Worm (Caenorhabditis elegans) whole organism, L3 larva: ENCODE results near the gene klf-3.

ENCODE experiments used
- R02D3.7 ChIP-seq: fragments of 150-350 bp; optimal IDR thresholded peaks from 2 replicates; lab custom pipeline; 2014; ENCODE audit warnings: missing biosample characterization, missing genetic modification characterization
- ZK546.5 ChIP-seq: sonication (generic microtip); optimal IDR thresholded peaks from 2 replicates; lab custom pipeline; 2017; ENCODE audit warnings: missing biosample characterization, missing genetic modification characterization
- aly-2 ChIP-seq: fragments of 150-350 bp; optimal IDR thresholded peaks from 2 replicates; lab custom pipeline; 2014; ENCODE audit warnings: missing biosample characterization, missing genetic modification characterization
- ama-1 ChIP-seq: fragments of 150-350 bp; optimal IDR thresholded peaks from 2 replicates; lab custom pipeline; 2018
- ceh-28 ChIP-seq: fragments of 150-350 bp; optimal IDR thresholded peaks from 2 replicates; lab custom pipeline; 2014; ENCODE audit warnings: missing biosample characterization, missing genetic modification reagents, missing genetic modification characterization
- ceh-82 ChIP-seq: fragments of 150-350 bp; optimal IDR thresholded peaks from 2 replicates; lab custom pipeline; 2014; ENCODE audit warnings: missing biosample characterization, missing genetic modification characterization
- egl-27 ChIP-seq: sonication (generic microtip); optimal IDR thresholded peaks from 4 replicates; lab custom pipeline; 2017; ENCODE audit warnings: missing biosample characterization, missing genetic modification reagents, missing genetic modification characterization
- egl-5 ChIP-seq: fragments of 150-350 bp; optimal IDR thresholded peaks from 2 replicates; lab custom pipeline; 2017; ENCODE audit warnings: missing biosample characterization, missing genetic modification reagents, missing genetic modification characterization, inconsistent platforms
- elt-1 ChIP-seq: fragments of 150-350 bp; optimal IDR thresholded peaks from 2 replicates; lab custom pipeline; 2014; ENCODE audit warnings: missing biosample characterization, missing genetic modification characterization
- elt-2 ChIP-seq: sonication (generic microtip); optimal IDR thresholded peaks from 2 replicates; lab custom pipeline; 2016; ENCODE audit warnings: missing genetic modification reagents, mild to moderate bottlenecking, missing genetic modification characterization, missing compliant biosample characterization
- elt-3 ChIP-seq, 3 experiments: fragments of 150-350 bp in 1 of 3; sonication (generic microtip) in 2 of 3; optimal IDR thresholded peaks; 2 replicates in 2 of 3; 4 replicates in 1 of 3; lab custom pipeline; 2014 to 2017; ENCODE audit warnings: missing biosample characterization in 3 of 3, missing genetic modification characterization in 3 of 3
- eor-1 ChIP-seq, 2 experiments: fragments of 150-350 bp; optimal IDR thresholded peaks; 2 replicates each; lab custom pipeline; 2014 to 2018; ENCODE audit warnings: missing biosample characterization in 2 of 2, missing genetic modification characterization in 2 of 2
- fkh-10 ChIP-seq: sonication (generic microtip); optimal IDR thresholded peaks from 2 replicates; lab custom pipeline; 2017; ENCODE audit warnings: missing biosample characterization, missing genetic modification reagents, missing genetic modification characterization
- fos-1 ChIP-seq: fragments of 150-350 bp; optimal IDR thresholded peaks from 2 replicates; lab custom pipeline; 2014; ENCODE audit warnings: missing biosample characterization, missing genetic modification characterization
- hmg-11 ChIP-seq: sonication (generic microtip); optimal IDR thresholded peaks from 2 replicates; lab custom pipeline; 2016; ENCODE audit warnings: missing genetic modification characterization, missing compliant biosample characterization
- jun-1 ChIP-seq: fragments of 150-350 bp; optimal IDR thresholded peaks from 2 replicates; lab custom pipeline; 2014; ENCODE audit warnings: missing biosample characterization, missing genetic modification reagents, missing genetic modification characterization
- lin-39 ChIP-seq: fragments of 150-350 bp; optimal IDR thresholded peaks from 2 replicates; lab custom pipeline; 2018; ENCODE audit warnings: missing biosample characterization, missing genetic modification reagents, missing genetic modification characterization
- lsy-12 ChIP-seq: sonication (generic microtip); optimal IDR thresholded peaks from 2 replicates; lab custom pipeline; 2016; ENCODE audit warnings: mild to moderate bottlenecking, missing genetic modification characterization, missing compliant biosample characterization
- mdl-1 ChIP-seq: fragments of 150-350 bp; optimal IDR thresholded peaks from 2 replicates; lab custom pipeline; 2014; ENCODE audit warnings: missing biosample characterization, missing genetic modification characterization
- mml-1 ChIP-seq: fragments of 150-350 bp; sonication (generic microtip); optimal IDR thresholded peaks from 3 replicates; lab custom pipeline; 2014; ENCODE audit warnings: missing biosample characterization, missing genetic modification characterization
- nfya-1 ChIP-seq: sonication (generic microtip); optimal IDR thresholded peaks from 2 replicates; lab custom pipeline; 2017; ENCODE audit warnings: missing genetic modification characterization, mild to moderate bottlenecking, missing compliant biosample characterization, antibody characterized with exemption, moderate library complexity; ENCODE audit not compliant: insufficient read depth
- nhr-11 ChIP-seq: fragments of 150-350 bp; optimal IDR thresholded peaks from 2 replicates; lab custom pipeline; 2014; ENCODE audit warnings: missing biosample characterization, missing genetic modification characterization
- nhr-12 ChIP-seq: fragments of 150-350 bp; optimal IDR thresholded peaks from 2 replicates; lab custom pipeline; 2014; ENCODE audit warnings: missing biosample characterization, missing genetic modification characterization
- nhr-23 ChIP-seq: fragments of 150-350 bp; optimal IDR thresholded peaks from 2 replicates; lab custom pipeline; 2014; ENCODE audit warnings: missing biosample characterization, missing genetic modification reagents, missing genetic modification characterization
- nhr-237 ChIP-seq: fragments of 150-350 bp; optimal IDR thresholded peaks from 2 replicates; lab custom pipeline; 2014; ENCODE audit warnings: missing biosample characterization, missing genetic modification characterization
- nhr-43 ChIP-seq: sonication (generic microtip); optimal IDR thresholded peaks from 2 replicates; lab custom pipeline; 2016; ENCODE audit warnings: mild to moderate bottlenecking, missing genetic modification characterization, missing compliant biosample characterization; ENCODE audit not compliant: poor library complexity, severe bottlenecking
- nhr-67 ChIP-seq: fragments of 150-350 bp; optimal IDR thresholded peaks from 2 replicates; lab custom pipeline; 2014; ENCODE audit warnings: missing biosample characterization, missing genetic modification characterization
- nhr-76 ChIP-seq: fragments of 150-350 bp; sonication (generic microtip); optimal IDR thresholded peaks from 5 replicates; lab custom pipeline; 2014; ENCODE audit warnings: missing biosample characterization, missing genetic modification characterization
- nhr-77 ChIP-seq: fragments of 150-350 bp; optimal IDR thresholded peaks from 2 replicates; lab custom pipeline; 2014; ENCODE audit warnings: missing biosample characterization, missing genetic modification characterization
- pha-4 ChIP-seq: fragments of 150-350 bp; optimal IDR thresholded peaks from 2 replicates; lab custom pipeline; 2014; ENCODE audit warnings: missing biosample characterization, missing genetic modification reagents, missing genetic modification characterization
- pqm-1 ChIP-seq: fragments of 150-350 bp; optimal IDR thresholded peaks from 2 replicates; lab custom pipeline; 2017; ENCODE audit warnings: missing biosample characterization, missing genetic modification characterization, inconsistent platforms
- sea-2 ChIP-seq: fragments of 150-350 bp; sonication (generic microtip); optimal IDR thresholded peaks from 4 replicates; lab custom pipeline; 2014; ENCODE audit warnings: missing biosample characterization, missing genetic modification reagents, missing genetic modification characterization
- snpc-4 ChIP-seq: fragments of 150-350 bp; optimal IDR thresholded peaks from 2 replicates; lab custom pipeline; 2014; ENCODE audit warnings: missing biosample characterization, missing genetic modification characterization
- tbx-2 ChIP-seq: sonication (generic microtip); optimal IDR thresholded peaks from 2 replicates; lab custom pipeline; 2016; ENCODE audit warnings: mild to moderate bottlenecking, missing genetic modification characterization, missing compliant biosample characterization
- unc-39 ChIP-seq: sonication (generic microtip); optimal IDR thresholded peaks from 4 replicates; lab custom pipeline; 2017; ENCODE audit warnings: missing biosample characterization, missing genetic modification characterization
- unc-62 ChIP-seq: fragments of 150-350 bp; sonication (generic microtip); optimal IDR thresholded peaks from 4 replicates; lab custom pipeline; 2014; ENCODE audit warnings: missing biosample characterization, missing genetic modification reagents, missing genetic modification characterization
- zag-1 ChIP-seq: fragments of 150-350 bp; optimal IDR thresholded peaks from 2 replicates; lab custom pipeline; 2014; ENCODE audit warnings: missing biosample characterization, missing genetic modification characterization
- ztf-11 ChIP-seq: fragments of 150-350 bp; optimal IDR thresholded peaks from 2 replicates; lab custom pipeline; 2014; ENCODE audit warnings: missing biosample characterization, missing genetic modification characterization
- ztf-4 ChIP-seq: fragments of 150-350 bp; optimal IDR thresholded peaks from 2 replicates; lab custom pipeline; 2014; ENCODE audit warnings: missing biosample characterization, missing genetic modification characterization

Gene klf-3

ce11 chrII:6608626-6609025, 8.1 kb upstream of the klf-3 start:
- TF ChIP-seq nhr-11 (tag; lab: Kevin White, UChicago): no peak
- TF ChIP-seq unc-39 (tag; lab: Kevin White, UChicago): no peak
- TF ChIP-seq zag-1 (tag; lab: Kevin White, UChicago): no peak
- no peak for TF ChIP-seq ama-1 (lab: Kevin White, UChicago)
- TF ChIP-seq nfya-1 (tag; lab: Kevin White, UChicago): no peak
- TF ChIP-seq elt-1 (tag; lab: Kevin White, UChicago): no peak
- TF ChIP-seq nhr-12 (tag; lab: Kevin White, UChicago): no peak
- no peak for TF ChIP-seq nhr-76
- no peak for TF ChIP-seq fkh-10 (GFP tag; lab: Kevin White, UChicago)
- no peak for TF ChIP-seq ceh-82 (tag; lab: Kevin White, UChicago)
- no peak for TF ChIP-seq nhr-77 (tag; lab: Kevin White, UChicago)
- no peak for TF ChIP-seq hmg-11 (tag; lab: Kevin White, UChicago)
- no peak for TF ChIP-seq jun-1 (tag; lab: Kevin White, UChicago)
- TF ChIP-seq ztf-11 (tag; lab: Kevin White, UChicago): no peak
- no peak for TF ChIP-seq R02D3.7 (tag; lab: Kevin White, UChicago)

ce11 chrII:6609315-6609842, 7.3 kb upstream of the klf-3 start, which contains the start of gene epg-5:
Gene epg-5, minus strand, starts transcription at chrII:6609365.
- TF ChIP-seq ztf-11 (tag; lab: Kevin White, UChicago) (no peak), nhr-23 (tag; lab: Kevin White, UChicago) (no peak), lsy-12 (tag; lab: Kevin White, UChicago) (no peak), sea-2 (GFP tag; lab: Kevin White, UChicago) (no peak), mdl-1 (no peak), eor-1 (tag; optimal IDR thresholded peaks at IDR 0.05; lab: Kevin White, UChicago) (no peak), nhr-11 (tag; lab: Kevin White, UChicago) (no peak), egl-5 (peak; percentile 41), lin-39 (tag; lab: Kevin White, UChicago) (no peak), elt-1 (tag; lab: Kevin White, UChicago) (no peak), nfya-1 (tag; lab: Kevin White, UChicago) (peak; percentile 48), pqm-1 (tag; lab: Kevin White, UChicago) (peak; percentile 47), elt-2 (tag; lab: Kevin White, UChicago) (peak; percentile 62), elt-3 (tag; optimal IDR thresholded peaks at IDR 0.05; lab: Kevin White, UChicago) (no peak), nhr-76 (no peak), unc-39 (tag; lab: Kevin White, UChicago) (no peak), hmg-11 (tag; lab: Kevin White, UChicago) (peak; percentile 20), ceh-28 (no peak), pha-4 (peak; percentile 68)

- TF ChIP-seq ceh-28: no peak
- no peak for TF ChIP-seq eor-1 (tag; optimal IDR thresholded peaks at IDR 0.05; lab: Kevin White, UChicago)
- no peak for TF ChIP-seq nhr-23 (tag; lab: Kevin White, UChicago)
- TF ChIP-seq nfya-1 (tag; lab: Kevin White, UChicago): no peak
- TF ChIP-seq unc-39 (tag; lab: Kevin White, UChicago): no peak
- TF ChIP-seq nhr-237: no peak
- no peak for TF ChIP-seq pha-4
- no peak for TF ChIP-seq pqm-1 (tag; lab: Kevin White, UChicago)
- no peak for TF ChIP-seq R02D3.7 (tag; lab: Kevin White, UChicago)
- no peak for TF ChIP-seq nhr-43 (tag; lab: Kevin White, UChicago)
- no peak for TF ChIP-seq ztf-4
- TF ChIP-seq jun-1 (tag; lab: Kevin White, UChicago): no peak
- no peak for TF ChIP-seq fkh-10 (GFP tag; lab: Kevin White, UChicago)
- no peak for TF ChIP-seq mdl-1
- TF ChIP-seq lsy-12 (tag; lab: Kevin White, UChicago): no peak
- no peak for TF ChIP-seq nhr-67 (tag; lab: Kevin White, UChicago)
Observed at ce11 chrII:6610262-6610661, 6.4 kb upstream of the klf-3 start.

ce11 chrII:6612544-6612943, 4.1 kb upstream of the klf-3 start:
- TF ChIP-seq nhr-43 (tag; lab: Kevin White, UChicago) (no peak), ceh-28 (no peak), snpc-4 (no peak), aly-2 (tag; lab: Kevin White, UChicago) (no peak), hmg-11 (tag; lab: Kevin White, UChicago) (no peak), fos-1 (tag; lab: Kevin White, UChicago) (no peak), pqm-1 (tag; lab: Kevin White, UChicago) (peak; percentile 67), unc-62 (GFP tag; lab: Kevin White, UChicago) (no peak), mdl-1 (peak; percentile 30), pha-4 (peak; percentile 24), ZK546.5 (tag; lab: Kevin White, UChicago) (no peak), tbx-2 (no peak), unc-39 (tag; lab: Kevin White, UChicago) (no peak), lin-39 (tag; lab: Kevin White, UChicago) (no peak), mml-1 (tag; lab: Kevin White, UChicago) (no peak), ceh-82 (tag; lab: Kevin White, UChicago) (no peak), elt-2 (tag; lab: Kevin White, UChicago) (peak; percentile 84), egl-27 (tag; lab: Kevin White, UChicago) (no peak)
- TF ChIP-seq, all 47 proteins: peak for 4
